Fruit fly (Drosophila melanogaster) whole organism, embryonic: ENCODE results near the gene mAcon1.
A peak's percentile ranks its signal among the peaks of the same experiment; 100 is the strongest.

Experiments
- Antp ChIP-seq: fragments of 200-800 bp; sonication (Bioruptor generic); optimal IDR thresholded peaks from 3 replicates; lab custom pipeline; 2016; ENCODE audit warnings: missing biosample characterization, missing genetic modification characterization
- CG10267 ChIP-seq: fragments of 200-800 bp; sonication (Bioruptor generic); optimal IDR thresholded peaks from 2 replicates; lab custom pipeline; 2018; ENCODE audit warnings: missing biosample characterization, mild to moderate bottlenecking, missing genetic modification characterization, moderate library complexity
- CG10543 ChIP-seq: fragments of 200-800 bp; sonication (Bioruptor generic); optimal IDR thresholded peaks from 3 replicates; lab custom pipeline; 2017; ENCODE audit warnings: missing biosample characterization, mild to moderate bottlenecking, missing genetic modification characterization, moderate library complexity
- CG11085 ChIP-seq: fragments of 200-800 bp; sonication (Bioruptor generic); IDR thresholded peaks from 2 replicates; pipeline ENCODE4 v1.3.6; 2022; ENCODE audit warnings: missing biosample characterization, missing genetic modification characterization
- CG11247 ChIP-seq: fragments of 200-800 bp; sonication (Bioruptor generic); IDR thresholded peaks from 2 replicates; pipeline ENCODE4 v1.3.6; 2022; ENCODE audit warnings: missing biosample characterization, missing genetic modification characterization
- CG11456 ChIP-seq: fragments of 200-800 bp; sonication (Bioruptor generic); IDR thresholded peaks from 3 replicates; pipeline ENCODE4 v1.3.6; 2022; ENCODE audit warnings: missing biosample characterization, missing genetic modification characterization
- CG11723 ChIP-seq: fragments of 200-800 bp; sonication (Bioruptor generic); optimal IDR thresholded peaks from 2 replicates; lab custom pipeline; 2017; ENCODE audit warnings: missing biosample characterization, mild to moderate bottlenecking, missing genetic modification characterization
- CG1233 ChIP-seq: fragments of 200-800 bp; sonication (Bioruptor generic); optimal IDR thresholded peaks from 4 replicates; lab custom pipeline; 2018; ENCODE audit warnings: missing biosample characterization, mild to moderate bottlenecking, missing genetic modification characterization
- CG12942 ChIP-seq: fragments of 200-800 bp; sonication (Bioruptor generic); optimal IDR thresholded peaks from 3 replicates; lab custom pipeline; 2016; ENCODE audit warnings: missing biosample characterization, missing genetic modification characterization
- CG16815 ChIP-seq: fragments of 200-800 bp; sonication (Bioruptor generic); optimal IDR thresholded peaks from 3 replicates; lab custom pipeline; 2017; ENCODE audit warnings: missing biosample characterization, mild to moderate bottlenecking, missing genetic modification characterization
- CG2120 ChIP-seq: fragments of 200-800 bp; sonication (Bioruptor generic); optimal IDR thresholded peaks from 3 replicates; lab custom pipeline; 2016; ENCODE audit warnings: missing biosample characterization, missing genetic modification characterization
- CG3847 ChIP-seq: fragments of 200-800 bp; sonication (Bioruptor generic); IDR thresholded peaks from 2 replicates; pipeline ENCODE4 v1.3.6; 2022; ENCODE audit warnings: missing biosample characterization, missing genetic modification characterization
- CG43689 ChIP-seq: fragments of 200-800 bp; sonication (Bioruptor generic); IDR thresholded peaks from 2 replicates; pipeline ENCODE4 v1.3.6; 2022; ENCODE audit warnings: missing biosample characterization, missing genetic modification characterization
- CG6654 ChIP-seq: fragments of 200-800 bp; sonication (Bioruptor generic); optimal IDR thresholded peaks from 2 replicates; lab custom pipeline; 2017; ENCODE audit warnings: missing biosample characterization, mild to moderate bottlenecking, missing genetic modification characterization
- CG6813 ChIP-seq: fragments of 200-800 bp; sonication (Bioruptor generic); optimal IDR thresholded peaks from 2 replicates; lab custom pipeline; 2017; ENCODE audit warnings: missing biosample characterization, missing genetic modification characterization, mild to moderate bottlenecking, moderate library complexity, missing genetic modification reagents
- CG9797 ChIP-seq: fragments of 200-800 bp; sonication (Bioruptor generic); optimal IDR thresholded peaks from 3 replicates; lab custom pipeline; 2018; ENCODE audit warnings: missing biosample characterization, mild to moderate bottlenecking, missing genetic modification characterization
- Chrac-16 ChIP-seq: fragments of 200-800 bp; sonication (Bioruptor generic); optimal IDR thresholded peaks from 3 replicates; lab custom pipeline; 2016; ENCODE audit warnings: missing biosample characterization, missing genetic modification characterization
- CkIIα-i1 ChIP-seq: fragments of 200-800 bp; sonication (Bioruptor generic); IDR thresholded peaks from 2 replicates; pipeline ENCODE4 v1.3.6; 2022; ENCODE audit warnings: missing biosample characterization, missing genetic modification characterization
- ERR ChIP-seq: fragments of 200-800 bp; sonication (Bioruptor generic); optimal IDR thresholded peaks from 2 replicates; lab custom pipeline; 2016; ENCODE audit warnings: missing biosample characterization, missing genetic modification characterization
- Fer1 ChIP-seq: fragments of 200-800 bp; sonication (Bioruptor generic); optimal IDR thresholded peaks from 2 replicates; lab custom pipeline; 2017; ENCODE audit warnings: missing biosample characterization, mild to moderate bottlenecking, missing genetic modification characterization
- HHEX ChIP-seq: fragments of 200-800 bp; sonication (Bioruptor generic); optimal IDR thresholded peaks from 3 replicates; lab custom pipeline; 2017; ENCODE audit warnings: missing biosample characterization, mild to moderate bottlenecking, missing genetic modification characterization, missing genetic modification reagents
- HLH3B ChIP-seq: fragments of 200-800 bp; sonication (Bioruptor generic); IDR thresholded peaks from 2 replicates; pipeline ENCODE4 v1.3.6; 2022; ENCODE audit warnings: missing biosample characterization, missing genetic modification characterization
- HLH54F ChIP-seq: fragments of 200-800 bp; sonication (Bioruptor generic); optimal IDR thresholded peaks from 3 replicates; lab custom pipeline; 2016; ENCODE audit warnings: missing biosample characterization, missing genetic modification characterization
- Hsf ChIP-seq: fragments of 200-800 bp; sonication (Bioruptor generic); optimal IDR thresholded peaks from 3 replicates; lab custom pipeline; 2016; ENCODE audit warnings: missing biosample characterization, missing genetic modification characterization
- Lpt ChIP-seq: fragments of >200 bp; optimal IDR thresholded peaks from 2 replicates; lab custom pipeline; 2018; ENCODE audit warnings: missing biosample characterization, missing genetic modification characterization
- Mad ChIP-seq: fragments of 200-800 bp; sonication (Bioruptor generic); optimal IDR thresholded peaks from 2 replicates; lab custom pipeline; 2016; ENCODE audit warnings: missing biosample characterization, missing genetic modification characterization
- Med ChIP-seq: fragments of 200-800 bp; sonication (Bioruptor generic); peaks from one replicate; lab custom pipeline; 2016; ENCODE audit warnings: missing biosample characterization, missing genetic modification characterization, mild to moderate bottlenecking, inconsistent platforms, moderate library complexity
- Mes4 ChIP-seq: fragments of 200-800 bp; sonication (Bioruptor generic); optimal IDR thresholded peaks from 2 replicates; lab custom pipeline; 2016; ENCODE audit warnings: missing biosample characterization, missing genetic modification characterization
- Myb ChIP-seq: fragments of 200-800 bp; sonication (Bioruptor generic); optimal IDR thresholded peaks from 2 replicates; lab custom pipeline; 2016; ENCODE audit warnings: missing biosample characterization, missing genetic modification characterization
- Rfx ChIP-seq: fragments of 200-800 bp; sonication (Bioruptor generic); IDR thresholded peaks from 2 replicates; pipeline ENCODE4 v1.3.6; 2022; ENCODE audit warnings: missing biosample characterization, missing genetic modification characterization
- Sox100B ChIP-seq: fragments of 200-800 bp; sonication (Bioruptor generic); optimal IDR thresholded peaks from 3 replicates; lab custom pipeline; 2018; ENCODE audit warnings: missing biosample characterization, mild to moderate bottlenecking, missing genetic modification characterization
- Sox102F ChIP-seq: fragments of 200-800 bp; sonication (Bioruptor generic); optimal IDR thresholded peaks from 2 replicates; lab custom pipeline; 2018; ENCODE audit warnings: missing biosample characterization, mild to moderate bottlenecking, missing genetic modification characterization, moderate library complexity
- Sry-δ ChIP-seq: fragments of 200-800 bp; sonication (Bioruptor generic); optimal IDR thresholded peaks from 2 replicates; lab custom pipeline; 2016; ENCODE audit warnings: missing biosample characterization, missing genetic modification characterization
- Vsx1 ChIP-seq: fragments of 200-800 bp; sonication (Bioruptor generic); optimal IDR thresholded peaks from 2 replicates; lab custom pipeline; 2017; ENCODE audit warnings: missing biosample characterization, mild to moderate bottlenecking, missing genetic modification characterization, missing genetic modification reagents
- cas ChIP-seq: fragments of 200-800 bp; sonication (Bioruptor generic); IDR thresholded peaks from 2 replicates; pipeline ENCODE4 v1.3.6; 2022; ENCODE audit warnings: missing biosample characterization, missing genetic modification characterization
- crc ChIP-seq: fragments of 200-800 bp; sonication (Bioruptor generic); optimal IDR thresholded peaks from 2 replicates; lab custom pipeline; 2016; ENCODE audit warnings: missing biosample characterization, missing genetic modification characterization
- dati ChIP-seq: fragments of 200-800 bp; sonication (Bioruptor generic); IDR thresholded peaks from 2 replicates; pipeline ENCODE4 v1.3.6; 2022; ENCODE audit warnings: missing biosample characterization, missing genetic modification characterization
- dpn ChIP-seq, 2 experiments: fragments of 200-800 bp; sonication (Bioruptor generic); optimal IDR thresholded peaks; 3 replicates each; lab custom pipeline; 2016; ENCODE audit warnings: missing biosample characterization in 2 of 2, missing genetic modification characterization in 2 of 2
- ems ChIP-seq: fragments of 200-800 bp; sonication (Bioruptor generic); optimal IDR thresholded peaks from 3 replicates; lab custom pipeline; 2016; ENCODE audit warnings: missing biosample characterization, missing genetic modification characterization
- eyg ChIP-seq: fragments of 200-800 bp; sonication (Bioruptor generic); optimal IDR thresholded peaks from 3 replicates; lab custom pipeline; 2016; ENCODE audit warnings: missing biosample characterization, missing genetic modification characterization
- fd102C ChIP-seq: fragments of 200-800 bp; sonication (Bioruptor generic); optimal IDR thresholded peaks from 2 replicates; lab custom pipeline; 2018; ENCODE audit warnings: missing biosample characterization, mild to moderate bottlenecking, missing genetic modification characterization, moderate library complexity
- fd64A ChIP-seq: fragments of 200-800 bp; sonication (Bioruptor generic); optimal IDR thresholded peaks from 3 replicates; lab custom pipeline; 2018; ENCODE audit warnings: missing biosample characterization, mild to moderate bottlenecking, missing genetic modification characterization
- fru ChIP-seq: fragments of >200 bp; optimal IDR thresholded peaks from 2 replicates; lab custom pipeline; 2017
- gcm ChIP-seq: fragments of 200-800 bp; sonication (Bioruptor generic); optimal IDR thresholded peaks from 2 replicates; lab custom pipeline; 2019; ENCODE audit warnings: missing biosample characterization, mild to moderate bottlenecking, missing genetic modification characterization, moderate library complexity
- grau ChIP-seq: fragments of 200-800 bp; optimal IDR thresholded peaks from 3 replicates; lab custom pipeline; 2019; ENCODE audit warnings: missing biosample characterization, mild to moderate bottlenecking, missing genetic modification characterization, moderate library complexity
- insv ChIP-seq, 2 experiments: fragments of 200-800 bp; sonication (Bioruptor generic); optimal IDR thresholded peaks; 3 replicates each; lab custom pipeline; 2016 to 2018; ENCODE audit warnings: missing biosample characterization in 2 of 2, missing genetic modification characterization in 2 of 2
- scrt ChIP-seq: fragments of 200-800 bp; sonication (Bioruptor generic); optimal IDR thresholded peaks from 2 replicates; lab custom pipeline; 2018; ENCODE audit warnings: missing biosample characterization, mild to moderate bottlenecking, missing genetic modification characterization, moderate library complexity
- shn ChIP-seq: fragments of 200-800 bp; sonication (Bioruptor generic); optimal IDR thresholded peaks from 3 replicates; lab custom pipeline; 2016; ENCODE audit warnings: missing biosample characterization, missing genetic modification characterization
- sr ChIP-seq: fragments of 200-800 bp; sonication (Bioruptor generic); IDR thresholded peaks from 3 replicates; pipeline ENCODE4 v1.3.6; 2022; ENCODE audit warnings: missing biosample characterization, missing genetic modification characterization
- tna ChIP-seq: fragments of 200-800 bp; sonication (Bioruptor generic); IDR thresholded peaks from 2 replicates; pipeline ENCODE4 v1.3.6; 2022; ENCODE audit warnings: missing biosample characterization, missing genetic modification characterization; ENCODE audit not compliant: partially characterized antibody
- trh ChIP-seq: fragments of 200-800 bp; sonication (Bioruptor generic); optimal IDR thresholded peaks from 2 replicates; lab custom pipeline; 2016; ENCODE audit warnings: missing biosample characterization, missing genetic modification characterization
- zen2 ChIP-seq: fragments of 200-800 bp; sonication (Bioruptor generic); IDR thresholded peaks from 3 replicates; pipeline ENCODE4 v1.3.6; 2022; ENCODE audit warnings: missing biosample characterization, missing genetic modification characterization; ENCODE audit not compliant: partially characterized antibody

mAcon1 gene

DNA sequence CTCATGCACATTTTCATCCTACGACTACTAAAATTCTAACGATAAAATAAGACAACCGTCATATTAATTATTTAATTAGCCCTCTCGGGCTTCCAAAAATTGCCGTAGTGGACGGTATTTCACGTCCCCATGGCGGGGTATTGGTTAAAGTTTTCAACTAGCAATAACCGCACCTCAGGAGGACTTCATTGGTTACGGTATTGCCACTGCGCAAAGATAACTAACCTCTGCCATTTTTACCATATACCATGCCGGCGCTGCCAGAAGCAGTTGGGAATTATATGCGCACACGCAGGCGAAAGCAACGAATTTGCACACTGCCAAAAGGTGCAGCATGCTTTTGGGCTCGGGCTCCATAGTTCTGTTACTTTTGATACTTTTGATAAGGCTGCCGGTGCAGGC lies 46.6 kb downstream of the mAcon1 start (continued):
- TF ChIP-seq tna (GFP tag; lab: Robert Waterston, UW) (0 out of 2 replicates have a peak, but pooled peaks have one; percentile 45), eyg (GFP tag; lab: Kevin White, UChicago) (no peak), CG12942 (GFP tag; lab: Kevin White, UChicago) (peak; percentile 5), grau (tag; lab: Kevin White, UChicago) (no peak), dpn (GFP tag; optimal IDR thresholded peaks at IDR 0.05; lab: Kevin White, UChicago) (peak in 1 of 2 experiments; percentile 63), trh (GFP tag; lab: Kevin White, UChicago) (no peak), insv (GFP tag; optimal IDR thresholded peaks at IDR 0.05; lab: Kevin White, UChicago) (peak in 1 of 2 experiments; percentile 0), Hsf (GFP tag; lab: Kevin White, UChicago) (no peak), CG6813 (no peak), Mes4 (GFP tag; lab: Kevin White, UChicago) (no peak), crc (no peak), Fer1 (GFP tag; lab: Kevin White, UChicago) (no peak), Chrac-16 (GFP tag; lab: Kevin White, UChicago) (peak; percentile 37), CG43689 (GFP tag; lab: Robert Waterston, UW) (no peak), CG10267 (tag; lab: Kevin White, UChicago) (no peak), Sox102F (GFP tag; lab: Kevin White, UChicago) (no peak), Myb (GFP tag; lab: Kevin White, UChicago) (no peak), fd102C (GFP tag; lab: Kevin White, UChicago) (peak; percentile 32), CkIIα-i1 (GFP tag; lab: Robert Waterston, UW) (no peak), sr (no peak), CG11085 (GFP tag; lab: Robert Waterston, UW) (peak; percentile 42), CG9797 (GFP tag; lab: Kevin White, UChicago) (no peak), CG2120 (GFP tag; lab: Kevin White, UChicago) (peak; percentile 62), ems (GFP tag; lab: Kevin White, UChicago) (peak; percentile 48), fd64A (GFP tag; lab: Kevin White, UChicago) (no peak), Antp (GFP tag; lab: Kevin White, UChicago) (peak; percentile 46), CG1233 (peak; percentile 27), zen2 (GFP tag; lab: Robert Waterston, UW) (peak; percentile 46; the same call in 1 of the 3 replicates), ERR (GFP tag; lab: Kevin White, UChicago) (peak; percentile 24), HLH3B (no peak; the same call in 1 of the 2 replicates), CG10543 (GFP tag; lab: Kevin White, UChicago) (no peak), cas (GFP tag; lab: Robert Waterston, UW) (0 out of 2 replicates have a peak, but pooled peaks have one; percentile 38), CG16815 (GFP tag; lab: Kevin White, UChicago) (peak; percentile 5), dati (no peak), HHEX (GFP tag; lab: Kevin White, UChicago) (peak; percentile 35), scrt (GFP tag; lab: Kevin White, UChicago) (no peak), CG3847 (GFP tag; lab: Robert Waterston, UW) (peak; percentile 42; the same call in 1 of the 2 replicates), Sox100B (GFP tag; lab: Kevin White, UChicago) (no peak), gcm (no peak), Vsx1 (no peak), Sry-δ (GFP tag; lab: Kevin White, UChicago) (peak; percentile 17), CG11456 (GFP tag; lab: Robert Waterston, UW) (peak; percentile 75), HLH54F (peak; percentile 60), Rfx (GFP tag; lab: Robert Waterston, UW) (peak; percentile 42; the same call in 1 of the 2 replicates), CG11723 (GFP tag; lab: Kevin White, UChicago) (no peak), Lpt (no peak), CG6654 (no peak), fru (no peak), Med (GFP tag; lab: Kevin White, UChicago) (peak; percentile 94), CG11247 (GFP tag; lab: Robert Waterston, UW) (peak; percentile 49; the same call in 1 of the 2 replicates), Mad (GFP tag; lab: Kevin White, UChicago) (peak; percentile 49), shn (GFP tag; lab: Kevin White, UChicago) (no peak)
